Worm (Caenorhabditis elegans) whole organism, L2 larva: Measurements from ENCODE around the gene hpo-6.

Experiments
- elt-1 ChIP-seq: fragments of 150-350 bp; optimal IDR thresholded peaks from 2 replicates; lab custom pipeline; 2014; ENCODE audit warnings: missing biosample characterization, missing genetic modification characterization
- unc-62 ChIP-seq: fragments of 150-350 bp; optimal IDR thresholded peaks from 2 replicates; lab custom pipeline; 2014; ENCODE audit warnings: missing biosample characterization, missing genetic modification reagents, missing genetic modification characterization

DNA sequence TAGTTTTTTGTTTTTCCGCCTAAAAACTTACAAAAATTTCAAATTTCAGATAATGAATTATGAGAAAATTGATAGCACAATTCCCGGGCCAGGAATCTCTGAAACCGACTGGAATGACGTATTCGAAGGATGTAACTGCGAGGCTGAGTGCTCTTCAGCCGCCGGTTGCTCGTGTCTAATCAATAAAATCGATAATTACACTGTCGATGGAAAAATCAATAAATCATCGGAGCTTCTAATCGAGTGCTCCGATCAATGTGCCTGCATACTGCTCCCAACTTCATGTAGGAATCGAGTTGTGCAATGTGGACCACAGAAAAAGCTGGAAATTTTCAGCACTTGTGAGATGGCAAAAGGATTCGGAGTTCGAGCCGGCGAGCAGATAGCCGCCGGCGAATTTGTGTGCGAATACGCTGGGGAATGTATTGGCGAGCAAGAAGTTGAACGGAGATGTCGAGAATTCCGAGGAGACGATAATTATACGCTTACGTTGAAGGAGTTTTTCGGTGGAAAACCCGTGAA is 41.0 kb downstream of the hpo-6 start:
- no peak for TF ChIP-seq elt-1
- TF ChIP-seq unc-62 (GFP tag; lab: Kevin White, UChicago) = no peak
